Worm (Caenorhabditis elegans) whole organism, L1 larva: ENCODE data around the gene tat-3.

ENCODE experiments used
- C16A3.4 ChIP-seq: fragments of 150-350 bp; optimal IDR thresholded peaks from 2 replicates; lab custom pipeline; 2014; ENCODE audit warnings: missing biosample characterization, missing genetic modification characterization
- C34B4.2 ChIP-seq: sonication (generic microtip); optimal IDR thresholded peaks from 2 replicates; lab custom pipeline; 2017; ENCODE audit warnings: mild to moderate bottlenecking, missing genetic modification characterization, missing compliant biosample characterization
- aha-1 ChIP-seq: fragments of 150-350 bp; optimal IDR thresholded peaks from 2 replicates; lab custom pipeline; 2014; ENCODE audit warnings: missing biosample characterization, missing genetic modification characterization
- alr-1 ChIP-seq: fragments of 200-800 bp; sonication (Bioruptor generic); optimal IDR thresholded peaks from 2 replicates; lab custom pipeline; 2018; ENCODE audit warnings: borderline replicate concordance, mild to moderate bottlenecking, missing genetic modification characterization, missing compliant biosample characterization
- aly-2 ChIP-seq: fragments of 150-350 bp; optimal IDR thresholded peaks from 2 replicates; lab custom pipeline; 2014; ENCODE audit warnings: missing biosample characterization, missing genetic modification characterization
- ama-1 ChIP-seq: fragments of 150-350 bp; optimal IDR thresholded peaks from 2 replicates; lab custom pipeline; 2014
- blmp-1 ChIP-seq: fragments of 150-350 bp; optimal IDR thresholded peaks from 2 replicates; lab custom pipeline; 2014; ENCODE audit warnings: missing biosample characterization, missing genetic modification characterization
- ceh-82 ChIP-seq, 3 experiments: fragments of 150-350 bp in 1 of 3; sonication (generic microtip) in 2 of 3; optimal IDR thresholded peaks; 2 replicates each; lab custom pipeline; 2014 to 2017; ENCODE audit warnings: missing biosample characterization in 3 of 3, missing genetic modification characterization in 3 of 3
- ceh-90 ChIP-seq: sonication (generic microtip); optimal IDR thresholded peaks from 2 replicates; lab custom pipeline; 2016; ENCODE audit warnings: missing genetic modification characterization, missing compliant biosample characterization
- ces-1 ChIP-seq: fragments of 150-350 bp; optimal IDR thresholded peaks from 2 replicates; lab custom pipeline; 2014; ENCODE audit warnings: missing biosample characterization, missing genetic modification reagents, missing genetic modification characterization
- dpl-1 ChIP-seq, 3 experiments: fragments of 150-350 bp in 2 of 3; sonication (generic microtip) in 1 of 3; optimal IDR thresholded peaks; 2 replicates each; lab custom pipeline; 2014 to 2017; ENCODE audit warnings: missing biosample characterization in 3 of 3, missing genetic modification characterization in 3 of 3, missing genetic modification reagents in 3 of 3
- dsc-1 ChIP-seq: sonication (generic microtip); optimal IDR thresholded peaks from 2 replicates; lab custom pipeline; 2016; ENCODE audit warnings: mild to moderate bottlenecking, missing genetic modification characterization, missing compliant biosample characterization
- egl-27 ChIP-seq, 2 experiments: fragments of 150-350 bp in 1 of 2; sonication (generic microtip); optimal IDR thresholded peaks; 3 replicates each; lab custom pipeline; 2017 to 2018; ENCODE audit warnings: missing biosample characterization in 2 of 2, missing genetic modification characterization in 2 of 2, missing genetic modification reagents in 2 of 2
- ets-5 ChIP-seq: fragments of 200-800 bp; sonication (Bioruptor generic); IDR thresholded peaks from 2 replicates; pipeline ENCODE4 v1.3.6; 2022; ENCODE audit warnings: missing genetic modification characterization, missing compliant biosample characterization
- fkh-10 ChIP-seq: sonication (generic microtip); optimal IDR thresholded peaks from 2 replicates; lab custom pipeline; 2017; ENCODE audit warnings: missing biosample characterization, missing genetic modification reagents, missing genetic modification characterization
- fkh-8 ChIP-seq: sonication (generic microtip); optimal IDR thresholded peaks from 2 replicates; lab custom pipeline; 2016; ENCODE audit warnings: mild to moderate bottlenecking, missing genetic modification characterization, missing compliant biosample characterization
- fos-1 ChIP-seq: fragments of 150-350 bp; optimal IDR thresholded peaks from 2 replicates; lab custom pipeline; 2014; ENCODE audit warnings: missing biosample characterization, missing genetic modification characterization
- grh-1 ChIP-seq: fragments of 200-800 bp; sonication (Bioruptor generic); IDR thresholded peaks from 2 replicates; pipeline ENCODE4 v1.3.6; 2022; ENCODE audit warnings: missing genetic modification reagents, missing genetic modification characterization, missing compliant biosample characterization
- hlh-17 ChIP-seq: fragments of 200-800 bp; sonication (Bioruptor generic); optimal IDR thresholded peaks from 2 replicates; lab custom pipeline; 2018; ENCODE audit warnings: missing genetic modification characterization, mild to moderate bottlenecking, missing compliant biosample characterization, moderate library complexity, borderline replicate concordance
- hlh-4 ChIP-seq: sonication (generic microtip); optimal IDR thresholded peaks from 2 replicates; lab custom pipeline; 2016; ENCODE audit warnings: mild to moderate bottlenecking, missing genetic modification characterization, missing compliant biosample characterization
- irx-1 ChIP-seq: sonication (generic microtip); optimal IDR thresholded peaks from 2 replicates; lab custom pipeline; 2016; ENCODE audit warnings: missing genetic modification characterization, missing compliant biosample characterization
- lin-13 ChIP-seq: fragments of 150-350 bp; optimal IDR thresholded peaks from 2 replicates; lab custom pipeline; 2014; ENCODE audit warnings: missing biosample characterization, missing genetic modification reagents, missing genetic modification characterization
- lin-14 ChIP-seq: fragments of 200-800 bp; sonication (Bioruptor generic); optimal IDR thresholded peaks from 2 replicates; lab custom pipeline; 2018; ENCODE audit warnings: mild to moderate bottlenecking, missing genetic modification characterization, moderate library complexity, missing compliant biosample characterization
- lin-15B ChIP-seq: fragments of 150-350 bp; sonication (generic microtip); optimal IDR thresholded peaks from 3 replicates; lab custom pipeline; 2014; ENCODE audit warnings: missing biosample characterization, missing genetic modification characterization
- lin-39 ChIP-seq: fragments of 150-350 bp; optimal IDR thresholded peaks from 2 replicates; lab custom pipeline; 2014; ENCODE audit warnings: missing biosample characterization, missing genetic modification reagents, missing genetic modification characterization
- lsy-2 ChIP-seq, 2 experiments: fragments of 150-350 bp; optimal IDR thresholded peaks; 2 replicates each; lab custom pipeline; 2014; ENCODE audit warnings: missing biosample characterization in 2 of 2, missing genetic modification characterization in 2 of 2
- nhr-11 ChIP-seq: fragments of 150-350 bp; optimal IDR thresholded peaks from 2 replicates; lab custom pipeline; 2014; ENCODE audit warnings: missing biosample characterization, missing genetic modification characterization
- nhr-12 ChIP-seq: sonication (generic microtip); optimal IDR thresholded peaks from 2 replicates; lab custom pipeline; 2017; ENCODE audit warnings: missing biosample characterization, missing genetic modification characterization
- nhr-19 ChIP-seq: fragments of 200-800 bp; sonication (Bioruptor generic); conservative IDR thresholded peaks from 2 replicates; pipeline ENCODE4 v1.3.6; 2022; ENCODE audit warnings: missing genetic modification characterization, missing compliant biosample characterization
- nhr-20 ChIP-seq: sonication (generic microtip); optimal IDR thresholded peaks from 2 replicates; lab custom pipeline; 2016; ENCODE audit warnings: mild to moderate bottlenecking, missing genetic modification characterization, missing compliant biosample characterization
- nhr-237 ChIP-seq: fragments of 150-350 bp; optimal IDR thresholded peaks from 2 replicates; lab custom pipeline; 2014; ENCODE audit warnings: missing biosample characterization, missing genetic modification characterization
- nhr-28 ChIP-seq: fragments of 150-350 bp; optimal IDR thresholded peaks from 2 replicates; lab custom pipeline; 2014; ENCODE audit warnings: missing biosample characterization, missing genetic modification characterization
- nhr-71 ChIP-seq: sonication (generic microtip); optimal IDR thresholded peaks from 2 replicates; lab custom pipeline; 2016; ENCODE audit warnings: mild to moderate bottlenecking, missing genetic modification characterization, moderate library complexity, missing compliant biosample characterization
- nhr-76 ChIP-seq: sonication (generic microtip); optimal IDR thresholded peaks from 2 replicates; lab custom pipeline; 2017; ENCODE audit warnings: missing biosample characterization, missing genetic modification characterization
- pag-3 ChIP-seq: sonication (generic microtip); optimal IDR thresholded peaks from 2 replicates; lab custom pipeline; 2017; ENCODE audit warnings: missing genetic modification characterization, mild to moderate bottlenecking, missing compliant biosample characterization, antibody characterized with exemption, borderline replicate concordance; ENCODE audit not compliant: insufficient read depth
- pqm-1 ChIP-seq: sonication (generic microtip); optimal IDR thresholded peaks from 3 replicates; lab custom pipeline; 2017; ENCODE audit warnings: missing biosample characterization, missing genetic modification characterization
- skn-1 ChIP-seq: fragments of 150-350 bp; optimal IDR thresholded peaks from 2 replicates; lab custom pipeline; 2014; ENCODE audit warnings: missing biosample characterization, missing genetic modification characterization
- snpc-4 ChIP-seq: fragments of 150-350 bp; optimal IDR thresholded peaks from 2 replicates; lab custom pipeline; 2014; ENCODE audit warnings: missing biosample characterization, missing genetic modification characterization
- sox-4 ChIP-seq: sonication (generic microtip); optimal IDR thresholded peaks from 2 replicates; lab custom pipeline; 2016; ENCODE audit warnings: missing genetic modification characterization, missing compliant biosample characterization
- sptf-1 ChIP-seq: fragments of 150-350 bp; optimal IDR thresholded peaks from 2 replicates; lab custom pipeline; 2014; ENCODE audit warnings: missing biosample characterization, missing genetic modification characterization
- sup-37 ChIP-seq: fragments of 200-800 bp; sonication (Bioruptor generic); optimal IDR thresholded peaks from 2 replicates; lab custom pipeline; 2018; ENCODE audit warnings: mild to moderate bottlenecking, missing genetic modification characterization, missing compliant biosample characterization
- swsn-7 ChIP-seq: sonication (generic microtip); optimal IDR thresholded peaks from 2 replicates; lab custom pipeline; 2016; ENCODE audit warnings: missing genetic modification characterization, missing compliant biosample characterization
- tbx-2 ChIP-seq: sonication (generic microtip); optimal IDR thresholded peaks from 2 replicates; lab custom pipeline; 2016; ENCODE audit warnings: missing genetic modification characterization, missing compliant biosample characterization
- tlp-1 ChIP-seq: fragments of 150-350 bp; optimal IDR thresholded peaks from 2 replicates; lab custom pipeline; 2014; ENCODE audit warnings: missing biosample characterization, missing genetic modification characterization
- unc-62 ChIP-seq: fragments of 150-350 bp; optimal IDR thresholded peaks from 2 replicates; lab custom pipeline; 2014; ENCODE audit warnings: missing biosample characterization, missing genetic modification reagents, missing genetic modification characterization
- unc-86 ChIP-seq: sonication (generic microtip); optimal IDR thresholded peaks from 2 replicates; lab custom pipeline; 2016; ENCODE audit warnings: missing genetic modification characterization, missing compliant biosample characterization
- unc-98 ChIP-seq: fragments of 200-800 bp; sonication (Bioruptor generic); IDR thresholded peaks from 2 replicates; pipeline ENCODE4 v1.3.6; 2022; ENCODE audit warnings: missing genetic modification characterization, missing compliant biosample characterization
- xbp-1 ChIP-seq: sonication (generic microtip); optimal IDR thresholded peaks from 2 replicates; lab custom pipeline; 2016; ENCODE audit warnings: missing genetic modification characterization, missing compliant biosample characterization
- zag-1 ChIP-seq: fragments of 150-350 bp; optimal IDR thresholded peaks from 2 replicates; lab custom pipeline; 2014; ENCODE audit warnings: missing biosample characterization, missing genetic modification characterization
- zip-4 ChIP-seq: fragments of 200-800 bp; sonication (Bioruptor generic); optimal IDR thresholded peaks from 2 replicates; lab custom pipeline; 2018; ENCODE audit warnings: mild to moderate bottlenecking, missing genetic modification characterization, moderate library complexity, missing compliant biosample characterization
- ztf-11 ChIP-seq, 2 experiments: sonication (generic microtip); optimal IDR thresholded peaks; 2 replicates each; lab custom pipeline; 2016 to 2017; ENCODE audit warnings: missing genetic modification characterization in 2 of 2, missing biosample characterization in 1 of 2, missing compliant biosample characterization in 1 of 2
- ztf-4 ChIP-seq: fragments of 150-350 bp; optimal IDR thresholded peaks from 2 replicates; lab custom pipeline; 2014; ENCODE audit warnings: missing biosample characterization, missing genetic modification characterization

The tat-3 gene

ce11 chrIII:10747620-10748479 is 17.3 kb upstream of the tat-3 start, which contains the start of the genes ran-1 and dkc-1 (continued):
- TF ChIP-seq sup-37 (GFP tag; lab: Kevin White, UChicago) (no peak), pag-3 (no peak), grh-1 (GFP tag; lab: Robert Waterston, UW) (no peak), swsn-7 (tag; lab: Kevin White, UChicago) (peak; percentile 56), lsy-2 (tag; optimal IDR thresholded peaks at IDR 0.05; lab: Kevin White, UChicago) (peak; percentile 71 to 85), nhr-11 (no peak), aha-1 (tag; lab: Kevin White, UChicago) (no peak), alr-1 (tag; lab: Kevin White, UChicago) (no peak), lin-15B (tag; lab: Kevin White, UChicago) (peak; percentile 67), egl-27 (tag; optimal IDR thresholded peaks at IDR 0.05; lab: Kevin White, UChicago) (no peak), aly-2 (no peak), hlh-4 (tag; lab: Kevin White, UChicago) (no peak), skn-1 (tag; lab: Kevin White, UChicago) (peak; percentile 30), nhr-12 (no peak), fos-1 (tag; lab: Kevin White, UChicago) (no peak), irx-1 (peak; percentile 35), ama-1 (no peak), ets-5 (no peak), nhr-20 (tag; lab: Kevin White, UChicago) (peak; percentile 55), dsc-1 (tag; lab: Kevin White, UChicago) (peak; percentile 19), sptf-1 (no peak), sox-4 (no peak), fkh-8 (tag; lab: Kevin White, UChicago) (peak; percentile 73), nhr-19 (GFP tag; lab: Robert Waterston, UW) (peak; percentile 38), C16A3.4 (tag; lab: Kevin White, UChicago) (peak; percentile 57), snpc-4 (peak; percentile 42), dpl-1 (GFP tag; optimal IDR thresholded peaks at IDR 0.05; lab: Kevin White, UChicago) (peak; percentile 84 to 89 (median 84)), nhr-28 (no peak), lin-14 (peak; percentile 68), ces-1 (GFP tag; lab: Kevin White, UChicago) (no peak), nhr-71 (tag; lab: Kevin White, UChicago) (peak; percentile 64), ceh-82 (tag; optimal IDR thresholded peaks at IDR 0.05; lab: Kevin White, UChicago) (peak; percentile 31 to 70 (median 35)), nhr-237 (tag; lab: Kevin White, UChicago) (no peak), unc-86 (tag; lab: Kevin White, UChicago) (no peak), zip-4 (GFP tag; lab: Kevin White, UChicago) (peak; percentile 77), ceh-90 (tag; lab: Kevin White, UChicago) (no peak), ztf-11 (tag; optimal IDR thresholded peaks at IDR 0.05; lab: Kevin White, UChicago) (no peak), hlh-17 (GFP tag; lab: Kevin White, UChicago) (no peak), zag-1 (tag; lab: Kevin White, UChicago) (no peak), unc-98 (GFP tag; lab: Robert Waterston, UW) (no peak), unc-62 (GFP tag; lab: Kevin White, UChicago) (no peak), fkh-10 (no peak), lin-39 (tag; lab: Kevin White, UChicago) (no peak), C34B4.2 (tag; lab: Kevin White, UChicago) (no peak), ztf-4 (tag; lab: Kevin White, UChicago) (no peak), nhr-76 (tag; lab: Kevin White, UChicago) (no peak), blmp-1 (no peak), tbx-2 (tag; lab: Kevin White, UChicago) (peak; percentile 53), xbp-1 (tag; lab: Kevin White, UChicago) (peak; percentile 55), pqm-1 (tag; lab: Kevin White, UChicago) (no peak), lin-13 (GFP tag; lab: Kevin White, UChicago) (peak; percentile 16), tlp-1 (tag; lab: Kevin White, UChicago) (no peak)
